Worm (Caenorhabditis elegans) whole organism, late embryonic: ENCODE results near the gene wht-8.
"Not testable (repeated sequence)": the region's sequence is repeated elsewhere in the genome, so short reads cannot be mapped to it uniquely, and the experiment has no call there.

Experiments used
- K02D7.2 ChIP-seq: sonication (generic microtip); optimal IDR thresholded peaks from 2 replicates; lab custom pipeline; 2017; ENCODE audit warnings: mild to moderate bottlenecking, missing genetic modification characterization, missing compliant biosample characterization
- ama-1 ChIP-seq: fragments of 150-350 bp; optimal IDR thresholded peaks from 2 replicates; lab custom pipeline; 2014
- ceh-19 ChIP-seq: fragments of 200-800 bp; sonication (Bioruptor generic); optimal IDR thresholded peaks from 2 replicates; lab custom pipeline; 2018; ENCODE audit warnings: mild to moderate bottlenecking, missing genetic modification characterization, missing compliant biosample characterization
- ceh-22 ChIP-seq: sonication (generic microtip); optimal IDR thresholded peaks from 2 replicates; lab custom pipeline; 2017; ENCODE audit warnings: missing biosample characterization, missing genetic modification characterization
- dmd-4 ChIP-seq: sonication (generic microtip); optimal IDR thresholded peaks from 2 replicates; lab custom pipeline; 2016; ENCODE audit warnings: borderline replicate concordance, missing genetic modification characterization, missing compliant biosample characterization
- fkh-10 ChIP-seq: fragments of 150-350 bp; optimal IDR thresholded peaks from 2 replicates; lab custom pipeline; 2014; ENCODE audit warnings: missing biosample characterization, missing genetic modification reagents, missing genetic modification characterization
- nhr-11 ChIP-seq: fragments of 150-350 bp; optimal IDR thresholded peaks from 2 replicates; lab custom pipeline; 2014; ENCODE audit warnings: missing biosample characterization, missing genetic modification characterization
- ztf-16 ChIP-seq: sonication (generic microtip); optimal IDR thresholded peaks from 2 replicates; lab custom pipeline; 2017; ENCODE audit warnings: missing genetic modification characterization, missing compliant biosample characterization

DNA sequence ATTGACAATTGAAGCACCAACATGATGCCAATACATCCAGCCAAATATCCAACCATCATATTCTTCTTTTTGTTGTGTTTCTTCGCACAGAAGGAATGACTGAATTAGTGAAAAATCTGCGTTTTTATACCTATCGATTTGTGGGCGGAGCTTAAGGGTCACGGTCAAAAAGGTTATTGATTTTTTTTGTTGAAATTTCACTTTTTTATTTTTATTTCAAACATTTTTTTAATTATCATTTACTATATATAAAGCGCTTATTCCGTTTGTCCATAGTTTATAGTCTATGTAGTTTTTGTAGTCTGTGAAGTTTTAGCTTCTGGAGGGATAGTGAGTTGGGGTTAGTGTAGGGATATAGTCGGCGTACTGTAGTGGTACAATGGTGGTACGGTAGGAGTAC is 5.4 kb downstream of the wht-8 start, which contains the start of gene Y47D3A.13:
- not testable (repeated sequence) for TF ChIP-seq ceh-22 (tag; lab: Kevin White, UChicago); fkh-10 (GFP tag; lab: Kevin White, UChicago); nhr-11 (tag; lab: Kevin White, UChicago); ama-1 (lab: Kevin White, UChicago); ceh-19 (GFP tag; lab: Kevin White, UChicago); dmd-4; ztf-16; K02D7.2 (tag; lab: Kevin White, UChicago)
